Worm (Caenorhabditis elegans): ENCODE data around the gene col-103.

- TF ChIP-seq lin-13 (tag; optimal IDR thresholded peaks at IDR 0.05): no peak
- TF ChIP-seq ztf-11 (tag; optimal IDR thresholded peaks at IDR 0.05): no peak
- TF ChIP-seq blmp-1 (tag; optimal IDR thresholded peaks at IDR 0.05): no peak
Measured at ce11 chrIV:794275-794674, 30.8 kb upstream of the col-103 start, which contains the start of gene F56B3.4.

Measured in whole organism, mixed stage, embryonic.